Fruit fly (Drosophila melanogaster): ENCODE data around the gene S.

DNA sequence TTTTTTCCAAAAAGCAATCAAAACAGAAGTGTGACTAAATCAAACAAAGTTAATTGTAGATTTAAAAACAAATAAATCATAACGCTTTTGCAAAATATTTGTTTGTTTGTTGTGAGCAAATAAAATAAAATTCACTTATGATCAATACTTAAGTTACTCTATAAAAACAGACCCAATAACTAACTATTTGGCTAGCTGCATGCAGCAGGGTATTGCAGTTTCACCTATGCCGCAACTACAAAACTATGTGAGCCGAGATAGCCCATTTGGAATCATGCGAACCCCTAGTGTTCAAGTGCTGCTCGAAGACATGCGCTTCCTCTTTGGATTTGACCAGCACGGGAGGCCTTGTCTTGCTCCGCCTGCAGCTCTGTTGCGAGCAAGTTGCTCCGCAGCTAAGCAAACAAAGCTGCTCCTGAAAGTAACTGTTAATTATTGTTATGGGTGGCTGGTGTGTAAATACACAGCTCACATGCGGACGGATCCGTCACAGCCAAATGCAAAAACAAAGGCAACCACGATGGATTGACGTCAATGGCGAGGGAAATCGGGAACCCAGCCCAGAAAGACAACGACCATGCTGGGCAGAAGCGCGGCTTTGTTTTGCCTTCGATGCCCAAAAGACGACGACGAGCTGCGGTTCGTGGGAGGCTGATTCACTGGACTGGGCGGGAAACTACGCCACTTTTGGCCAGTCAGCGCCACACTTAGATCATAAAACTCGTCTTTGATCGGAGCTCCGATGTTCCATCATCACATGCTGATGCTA, 44.5 kb upstream of the S start:
- TF ChIP-seq CG32264 (GFP tag; optimal IDR thresholded peaks at IDR 0.05), result no peak
- TF ChIP-seq HLH106 (tag; optimal IDR thresholded peaks at IDR 0.05), result no peak

Data from whole organism, wandering third instar larva.